Worm (Caenorhabditis elegans) whole organism, early embryonic: Measurements from ENCODE around the gene math-15.
"Not testable (repeated sequence)": the region's sequence is repeated elsewhere in the genome, so short reads cannot be mapped to it uniquely, and the experiment has no call there.

ENCODE experiments used
- B0310.2 ChIP-seq: sonication (generic microtip); optimal IDR thresholded peaks from 2 replicates; lab custom pipeline; 2016; ENCODE audit warnings: mild to moderate bottlenecking, missing genetic modification characterization, missing compliant biosample characterization
- ama-1 ChIP-seq: fragments of 150-350 bp; optimal IDR thresholded peaks from 2 replicates; lab custom pipeline; 2014
- ceh-13 ChIP-seq: fragments of 200-800 bp; sonication (Bioruptor generic); optimal IDR thresholded peaks from 2 replicates; lab custom pipeline; 2018; ENCODE audit warnings: mild to moderate bottlenecking, missing genetic modification characterization, missing compliant biosample characterization
- flt-1 ChIP-seq: fragments of 200-800 bp; sonication (Bioruptor generic); IDR thresholded peaks from 2 replicates; pipeline ENCODE4 v1.3.6; 2022; ENCODE audit warnings: missing genetic modification characterization, missing compliant biosample characterization
- hmbx-1 ChIP-seq: sonication (generic microtip); optimal IDR thresholded peaks from 2 replicates; lab custom pipeline; 2016; ENCODE audit warnings: mild to moderate bottlenecking, missing genetic modification characterization, missing compliant biosample characterization
- hmg-4 ChIP-seq: fragments of 200-800 bp; sonication (Bioruptor generic); optimal IDR thresholded peaks from 2 replicates; lab custom pipeline; 2018; ENCODE audit warnings: mild to moderate bottlenecking, missing genetic modification characterization, missing compliant biosample characterization
- pes-1 ChIP-seq: fragments of 200-800 bp; sonication (Bioruptor generic); IDR thresholded peaks from 2 replicates; pipeline ENCODE4 v1.3.6; 2022; ENCODE audit warnings: missing genetic modification reagents, missing genetic modification characterization, missing compliant biosample characterization
- scrt-1 ChIP-seq: fragments of 200-800 bp; sonication (Bioruptor generic); IDR thresholded peaks from 2 replicates; pipeline ENCODE4 v1.3.6; 2022; ENCODE audit warnings: missing genetic modification characterization, missing compliant biosample characterization
- tbx-11 ChIP-seq: fragments of 200-800 bp; sonication (Bioruptor generic); IDR thresholded peaks from 2 replicates; pipeline ENCODE4 v1.3.6; 2022; ENCODE audit warnings: missing genetic modification characterization, missing compliant biosample characterization
- tbx-37 ChIP-seq: fragments of 200-800 bp; sonication (Bioruptor generic); conservative IDR thresholded peaks from 2 replicates; pipeline ENCODE4 v1.3.6; 2022; ENCODE audit warnings: missing genetic modification reagents, missing genetic modification characterization, missing compliant biosample characterization

DNA sequence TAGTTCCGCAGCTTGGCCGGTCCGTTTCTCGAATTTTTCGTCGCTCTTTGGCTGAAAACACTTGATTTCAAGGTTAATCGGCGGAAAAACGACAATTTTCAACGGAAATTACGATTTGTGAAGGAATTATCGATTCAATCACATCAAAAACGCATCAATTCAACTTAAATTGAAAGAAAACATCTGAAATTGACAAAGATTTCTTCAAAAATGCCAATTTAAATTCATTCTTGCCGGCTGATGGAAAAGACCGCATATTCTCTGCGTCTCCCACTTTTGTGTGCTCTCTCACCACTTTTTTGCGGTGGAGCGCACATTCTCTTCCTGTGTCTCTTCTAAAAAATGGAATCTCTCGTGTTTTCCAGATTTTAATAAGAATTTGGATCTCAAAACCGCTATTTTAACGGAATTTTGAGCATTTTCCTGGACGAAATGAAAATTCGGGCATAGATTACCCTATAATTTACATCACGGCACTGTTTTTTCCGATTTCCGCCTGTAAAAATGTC lies 4.8 kb upstream of the math-15 start, which contains the start of gene C16C4.18:
- not testable (repeated sequence) for TF ChIP-seq ama-1 (lab: Kevin White, UChicago); scrt-1; flt-1 (GFP tag; lab: Robert Waterston, UW); pes-1 (GFP tag; lab: Robert Waterston, UW); tbx-37; hmg-4 (GFP tag; lab: Kevin White, UChicago); hmbx-1 (tag; lab: Kevin White, UChicago); ceh-13 (GFP tag; lab: Kevin White, UChicago); tbx-11 (GFP tag; lab: Robert Waterston, UW); B0310.2 (tag; lab: Kevin White, UChicago)
